Worm (Caenorhabditis elegans): ENCODE measurements around the gene F58F9.4.
A peak's percentile ranks its signal among the peaks of the same experiment; 100 is the strongest.

DNA sequence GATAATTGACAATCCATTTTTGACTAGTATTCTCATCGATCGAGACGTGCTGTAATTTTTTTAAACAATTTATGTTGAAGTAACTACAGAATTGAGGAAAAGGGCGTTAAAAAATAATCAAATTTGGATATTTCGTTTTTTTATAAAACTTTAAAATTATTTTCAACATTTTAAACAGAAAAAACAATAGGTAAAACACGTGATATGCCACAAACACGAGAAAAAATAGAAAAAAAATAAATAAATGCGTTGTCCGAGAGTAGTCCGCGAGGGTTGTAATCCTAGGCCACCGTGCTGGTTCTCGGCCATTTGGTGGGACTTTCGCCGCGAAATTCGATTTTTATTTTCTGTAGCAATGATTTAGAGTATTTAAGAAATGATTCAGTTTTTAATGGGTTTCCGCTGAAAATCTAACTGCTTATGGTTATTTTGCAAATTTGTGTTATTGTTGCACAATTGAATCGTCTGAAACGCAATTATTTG, 24.5 kb upstream of the F58F9.4 start, which contains the start of gene C49A9.10:
- TF ChIP-seq ceh-16 (tag; optimal IDR thresholded peaks at IDR 0.05) (no peak), lsy-2 (tag; optimal IDR thresholded peaks at IDR 0.05) (peak; percentile 83 to 90), R02D3.7 (tag; optimal IDR thresholded peaks at IDR 0.05) (peak; percentile 67), nhr-10 (tag; optimal IDR thresholded peaks at IDR 0.05) (peak; percentile 14), lin-11 (tag; optimal IDR thresholded peaks at IDR 0.05) (peak; percentile 62), zag-1 (tag; optimal IDR thresholded peaks at IDR 0.05) (no peak), nhr-11 (tag; optimal IDR thresholded peaks at IDR 0.05) (no peak)

All from whole organism, L2 larva.